Fruit fly (Drosophila melanogaster) whole organism, wandering third instar larva: ENCODE data around the gene CG32847.

Experiments used
- CG32264 ChIP-seq: fragments of 200-800 bp; sonication (Bioruptor generic); optimal IDR thresholded peaks from 2 replicates; lab custom pipeline; 2016; ENCODE audit warnings: missing biosample characterization, missing genetic modification characterization
- Dfd ChIP-seq: fragments of >200 bp; optimal IDR thresholded peaks from 2 replicates; lab custom pipeline; 2017; ENCODE audit warnings: missing biosample characterization, missing genetic modification characterization
- N ChIP-seq: fragments of >200 bp; optimal IDR thresholded peaks from 2 replicates; lab custom pipeline; 2018; ENCODE audit warnings: missing biosample characterization, missing external identifiers, missing genetic modification characterization
- OdsH ChIP-seq: fragments of 200-800 bp; sonication (Bioruptor generic); optimal IDR thresholded peaks from 2 replicates; lab custom pipeline; 2016; ENCODE audit warnings: missing biosample characterization, mild to moderate bottlenecking, missing genetic modification characterization
- brk ChIP-seq: fragments of 200-800 bp; sonication (Bioruptor generic); optimal IDR thresholded peaks from 2 replicates; lab custom pipeline; 2016; ENCODE audit warnings: missing biosample characterization, mild to moderate bottlenecking, missing genetic modification characterization
- foxo ChIP-seq, 2 experiments: fragments of 200-800 bp; sonication (Bioruptor generic); optimal IDR thresholded peaks; 2 replicates in 1 of 2; 3 replicates in 1 of 2; lab custom pipeline; 2016 to 2017; ENCODE audit warnings: missing biosample characterization in 2 of 2, missing genetic modification characterization in 2 of 2
- fru ChIP-seq: fragments of 200-800 bp; sonication (Bioruptor generic); optimal IDR thresholded peaks from 3 replicates; lab custom pipeline; 2016; ENCODE audit warnings: missing biosample characterization, mild to moderate bottlenecking, missing genetic modification characterization
- h ChIP-seq: fragments of 200-800 bp; sonication (Bioruptor generic); optimal IDR thresholded peaks from 3 replicates; lab custom pipeline; 2016; ENCODE audit warnings: missing biosample characterization, mild to moderate bottlenecking, missing genetic modification characterization
- pan ChIP-seq: fragments of >200 bp; optimal IDR thresholded peaks from 2 replicates; lab custom pipeline; 2017

- TF ChIP-seq Dfd (GFP tag; lab: Kevin White, UChicago) (no peak), brk (GFP tag; lab: Kevin White, UChicago) (peak; percentile 59), h (GFP tag; lab: Kevin White, UChicago) (peak; percentile 64), OdsH (GFP tag; lab: Kevin White, UChicago) (peak; percentile 55), CG32264 (no peak), fru (peak; percentile 60), foxo (GFP tag; optimal IDR thresholded peaks at IDR 0.05; lab: Kevin White, UChicago) (peak in 1 of 2 experiments; percentile 78), pan (lab: Kevin White, UChicago) (no peak), N (no peak)
Measured at dm6 chr3L:15098659-15099512, 22.5 kb upstream of the CG32847 start.
